Worm (Caenorhabditis elegans) whole organism, L1 larva: ENCODE measurements around the gene fkb-4.

Experiments used
- C04F5.9 ChIP-seq: sonication (generic microtip); optimal IDR thresholded peaks from 2 replicates; lab custom pipeline; 2016; ENCODE audit warnings: missing genetic modification characterization, missing compliant biosample characterization
- F16B12.6 ChIP-seq: fragments of 150-350 bp; optimal IDR thresholded peaks from 2 replicates; lab custom pipeline; 2014; ENCODE audit warnings: missing biosample characterization, missing genetic modification characterization
- ama-1 ChIP-seq: fragments of 150-350 bp; optimal IDR thresholded peaks from 2 replicates; lab custom pipeline; 2014
- blmp-1 ChIP-seq: fragments of 150-350 bp; optimal IDR thresholded peaks from 2 replicates; lab custom pipeline; 2014; ENCODE audit warnings: missing biosample characterization, missing genetic modification characterization
- ceh-63 ChIP-seq: fragments of 200-800 bp; sonication (Bioruptor generic); optimal IDR thresholded peaks from 2 replicates; lab custom pipeline; 2018; ENCODE audit warnings: mild to moderate bottlenecking, missing genetic modification characterization, missing compliant biosample characterization
- ceh-8 ChIP-seq: fragments of 200-800 bp; sonication (Bioruptor generic); optimal IDR thresholded peaks from 2 replicates; lab custom pipeline; 2018; ENCODE audit warnings: mild to moderate bottlenecking, missing genetic modification characterization, moderate library complexity, missing compliant biosample characterization
- ceh-82 ChIP-seq, 3 experiments: fragments of 150-350 bp in 1 of 3; sonication (generic microtip) in 2 of 3; optimal IDR thresholded peaks; 2 replicates each; lab custom pipeline; 2014 to 2017; ENCODE audit warnings: missing biosample characterization in 3 of 3, missing genetic modification characterization in 3 of 3
- dsc-1 ChIP-seq: sonication (generic microtip); optimal IDR thresholded peaks from 2 replicates; lab custom pipeline; 2016; ENCODE audit warnings: mild to moderate bottlenecking, missing genetic modification characterization, missing compliant biosample characterization
- efl-1 ChIP-seq, 4 experiments: fragments of 150-350 bp; optimal IDR thresholded peaks in 3 of 4; peaks in 1 of 4; 1 replicate in 1 of 4; 2 replicates in 3 of 4; lab custom pipeline; 2014; ENCODE audit warnings: missing biosample characterization in 2 of 4, missing genetic modification characterization in 2 of 4, missing genetic modification reagents in 2 of 4
- efl-3 ChIP-seq: fragments of 200-800 bp; sonication (Bioruptor generic); optimal IDR thresholded peaks from 2 replicates; lab custom pipeline; 2018; ENCODE audit warnings: mild to moderate bottlenecking, missing genetic modification characterization, missing compliant biosample characterization
- elt-2 ChIP-seq: sonication (generic microtip); optimal IDR thresholded peaks from 2 replicates; lab custom pipeline; 2016; ENCODE audit warnings: missing genetic modification characterization, mild to moderate bottlenecking, inconsistent platforms, missing compliant biosample characterization, missing genetic modification reagents
- fkh-10 ChIP-seq: sonication (generic microtip); optimal IDR thresholded peaks from 2 replicates; lab custom pipeline; 2017; ENCODE audit warnings: missing biosample characterization, missing genetic modification reagents, missing genetic modification characterization
- fos-1 ChIP-seq: fragments of 150-350 bp; optimal IDR thresholded peaks from 2 replicates; lab custom pipeline; 2014; ENCODE audit warnings: missing biosample characterization, missing genetic modification characterization
- hlh-17 ChIP-seq: fragments of 200-800 bp; sonication (Bioruptor generic); optimal IDR thresholded peaks from 2 replicates; lab custom pipeline; 2018; ENCODE audit warnings: missing genetic modification characterization, mild to moderate bottlenecking, missing compliant biosample characterization, moderate library complexity, borderline replicate concordance
- hpl-2 ChIP-seq: fragments of 150-350 bp; optimal IDR thresholded peaks from 2 replicates; lab custom pipeline; 2014; ENCODE audit warnings: missing biosample characterization, missing genetic modification reagents, missing genetic modification characterization
- irx-1 ChIP-seq: sonication (generic microtip); optimal IDR thresholded peaks from 2 replicates; lab custom pipeline; 2016; ENCODE audit warnings: missing genetic modification characterization, missing compliant biosample characterization
- isw-1 ChIP-seq: fragments of 200-800 bp; sonication (Bioruptor generic); IDR thresholded peaks from 2 replicates; pipeline ENCODE4 v1.3.6; 2022; ENCODE audit warnings: missing genetic modification characterization, missing compliant biosample characterization
- jun-1 ChIP-seq: fragments of 150-350 bp; optimal IDR thresholded peaks from 2 replicates; lab custom pipeline; 2014; ENCODE audit warnings: missing biosample characterization, missing genetic modification reagents, missing genetic modification characterization
- lin-13 ChIP-seq: fragments of 150-350 bp; optimal IDR thresholded peaks from 2 replicates; lab custom pipeline; 2014; ENCODE audit warnings: missing biosample characterization, missing genetic modification reagents, missing genetic modification characterization
- lir-3 ChIP-seq: sonication (generic microtip); optimal IDR thresholded peaks from 2 replicates; lab custom pipeline; 2016; ENCODE audit warnings: mild to moderate bottlenecking, missing genetic modification characterization, moderate library complexity, missing compliant biosample characterization; ENCODE audit not compliant: poor library complexity
- lsy-2 ChIP-seq, 2 experiments: fragments of 150-350 bp; optimal IDR thresholded peaks; 2 replicates each; lab custom pipeline; 2014; ENCODE audit warnings: missing biosample characterization in 2 of 2, missing genetic modification characterization in 2 of 2
- mab-9 ChIP-seq: fragments of 200-800 bp; sonication (Bioruptor generic); IDR thresholded peaks from 2 replicates; pipeline ENCODE4 v1.3.6; 2022; ENCODE audit warnings: missing genetic modification reagents, missing genetic modification characterization, missing compliant biosample characterization
- nhr-11 ChIP-seq: fragments of 150-350 bp; optimal IDR thresholded peaks from 2 replicates; lab custom pipeline; 2014; ENCODE audit warnings: missing biosample characterization, missing genetic modification characterization
- nhr-12 ChIP-seq: sonication (generic microtip); optimal IDR thresholded peaks from 2 replicates; lab custom pipeline; 2017; ENCODE audit warnings: missing biosample characterization, missing genetic modification characterization
- nhr-19 ChIP-seq: fragments of 200-800 bp; sonication (Bioruptor generic); conservative IDR thresholded peaks from 2 replicates; pipeline ENCODE4 v1.3.6; 2022; ENCODE audit warnings: missing genetic modification characterization, missing compliant biosample characterization
- nhr-20 ChIP-seq: sonication (generic microtip); optimal IDR thresholded peaks from 2 replicates; lab custom pipeline; 2016; ENCODE audit warnings: mild to moderate bottlenecking, missing genetic modification characterization, missing compliant biosample characterization
- nhr-237 ChIP-seq: fragments of 150-350 bp; optimal IDR thresholded peaks from 2 replicates; lab custom pipeline; 2014; ENCODE audit warnings: missing biosample characterization, missing genetic modification characterization
- nhr-90 ChIP-seq: sonication (generic microtip); optimal IDR thresholded peaks from 2 replicates; lab custom pipeline; 2016; ENCODE audit warnings: mild to moderate bottlenecking, missing genetic modification characterization, missing compliant biosample characterization; ENCODE audit not compliant: poor library complexity
- pax-3 ChIP-seq: fragments of 200-800 bp; sonication (Bioruptor generic); optimal IDR thresholded peaks from 2 replicates; lab custom pipeline; 2018; ENCODE audit warnings: mild to moderate bottlenecking, missing genetic modification characterization, moderate library complexity, missing compliant biosample characterization
- rnt-1 ChIP-seq: sonication (generic microtip); optimal IDR thresholded peaks from 2 replicates; lab custom pipeline; 2016; ENCODE audit warnings: mild to moderate bottlenecking, missing genetic modification characterization, moderate library complexity, missing compliant biosample characterization
- snu-23 ChIP-seq: sonication (generic microtip); optimal IDR thresholded peaks from 2 replicates; lab custom pipeline; 2016; ENCODE audit warnings: missing genetic modification characterization, missing compliant biosample characterization
- sox-4 ChIP-seq: sonication (generic microtip); optimal IDR thresholded peaks from 2 replicates; lab custom pipeline; 2016; ENCODE audit warnings: missing genetic modification characterization, missing compliant biosample characterization
- sptf-1 ChIP-seq: fragments of 150-350 bp; optimal IDR thresholded peaks from 2 replicates; lab custom pipeline; 2014; ENCODE audit warnings: missing biosample characterization, missing genetic modification characterization
- tbx-2 ChIP-seq: sonication (generic microtip); optimal IDR thresholded peaks from 2 replicates; lab custom pipeline; 2016; ENCODE audit warnings: missing genetic modification characterization, missing compliant biosample characterization
- vab-15 ChIP-seq: sonication (generic microtip); optimal IDR thresholded peaks from 2 replicates; lab custom pipeline; 2017; ENCODE audit warnings: missing genotype, mild to moderate bottlenecking, missing genetic modification characterization, missing compliant biosample characterization
- ztf-11 ChIP-seq, 2 experiments: sonication (generic microtip); optimal IDR thresholded peaks; 2 replicates each; lab custom pipeline; 2016 to 2017; ENCODE audit warnings: missing genetic modification characterization in 2 of 2, missing biosample characterization in 1 of 2, missing compliant biosample characterization in 1 of 2
- ztf-4 ChIP-seq: fragments of 150-350 bp; optimal IDR thresholded peaks from 2 replicates; lab custom pipeline; 2014; ENCODE audit warnings: missing biosample characterization, missing genetic modification characterization

Gene fkb-4

ce11 chrV:12787026-12787425, at the start of gene fkb-4:
fkb-4 (minus strand) TSS chrV:12787126.
- TF ChIP-seq nhr-19 (GFP tag; lab: Robert Waterston, UW) (no peak), blmp-1 (peak; percentile 35)

DNA sequence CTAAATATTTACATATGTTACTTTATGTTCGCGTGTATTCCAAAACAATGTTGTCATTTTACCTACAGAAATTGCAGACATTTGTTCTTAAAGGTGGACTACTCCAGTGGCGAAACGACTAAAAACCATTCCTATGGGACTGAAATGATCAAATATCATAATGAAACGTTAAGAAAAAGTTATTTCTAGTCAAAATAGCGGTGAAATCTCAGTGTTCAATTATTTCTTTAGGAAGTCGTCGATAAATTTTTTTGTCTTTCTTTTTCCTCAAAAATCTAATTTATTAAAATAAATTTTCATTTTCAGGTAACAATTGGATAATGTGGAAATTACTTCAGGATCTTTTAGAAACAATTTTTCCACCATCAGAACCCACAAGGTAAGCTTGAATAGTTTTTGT, 48.5 kb upstream of the fkb-4 start, which contains the start of gene C44H9.4:
C44H9.4 (plus strand) TSS at position 301 of the 400 bp plus-strand sequence.
- TF ChIP-seq nhr-19 (GFP tag; lab: Robert Waterston, UW) (no peak), nhr-11 (no peak), blmp-1 (no peak), isw-1 (GFP tag; lab: Robert Waterston, UW) (no peak), C04F5.9 (tag; lab: Kevin White, UChicago) (no peak), sox-4 (tag; lab: Kevin White, UChicago) (no peak), lsy-2 (tag; optimal IDR thresholded peaks at IDR 0.05; lab: Kevin White, UChicago) (no peak), nhr-237 (tag; lab: Kevin White, UChicago) (no peak), ztf-4 (tag; lab: Kevin White, UChicago) (no peak)

- TF ChIP-seq irx-1 (tag; lab: Kevin White, UChicago) (no peak), ama-1 (lab: Kevin White, UChicago) (no peak), rnt-1 (tag; lab: Kevin White, UChicago) (no peak), ceh-63 (GFP tag; lab: Kevin White, UChicago) (no peak), fos-1 (tag; lab: Kevin White, UChicago) (no peak), nhr-19 (GFP tag; lab: Robert Waterston, UW) (no peak), isw-1 (GFP tag; lab: Robert Waterston, UW) (no peak)
Measured at ce11 chrV:12827219-12827618, 40.3 kb upstream of the fkb-4 start, which contains the start of gene ugt-15. ugt-15 (plus strand) TSS chrV:12827519.

ce11 chrV:12824777-12825176, 37.9 kb upstream of the fkb-4 start, which contains the start of gene ugt-16:
ugt-16 (plus strand) TSS chrV:12825024.
- TF ChIP-seq fkh-10 (GFP tag; lab: Kevin White, UChicago) = no peak
- TF ChIP-seq ama-1 (lab: Kevin White, UChicago) = no peak
- peak; percentile 78 for TF ChIP-seq elt-2 (tag; lab: Kevin White, UChicago)
- no peak for TF ChIP-seq F16B12.6 (tag; lab: Kevin White, UChicago)
- TF ChIP-seq nhr-11 = no peak
- TF ChIP-seq mab-9 (GFP tag; lab: Robert Waterston, UW) = no peak
- TF ChIP-seq ztf-11 (tag; optimal IDR thresholded peaks at IDR 0.05; lab: Kevin White, UChicago) = no peak
- peak; percentile 50 for TF ChIP-seq nhr-20
- no peak for TF ChIP-seq sptf-1
- no peak for TF ChIP-seq jun-1
- no peak for TF ChIP-seq lir-3
- no peak for TF ChIP-seq hpl-2 (GFP tag; lab: Kevin White, UChicago)
- no peak for TF ChIP-seq ztf-4 (tag; lab: Kevin White, UChicago)
- TF ChIP-seq efl-1 (optimal IDR thresholded peaks at IDR 0.05; lab: Kevin White, UChicago) = no peak
- no peak for TF ChIP-seq efl-1 (GFP tag; optimal IDR thresholded peaks at IDR 0.05 in 1 of 2; lab: Kevin White, UChicago)

DNA sequence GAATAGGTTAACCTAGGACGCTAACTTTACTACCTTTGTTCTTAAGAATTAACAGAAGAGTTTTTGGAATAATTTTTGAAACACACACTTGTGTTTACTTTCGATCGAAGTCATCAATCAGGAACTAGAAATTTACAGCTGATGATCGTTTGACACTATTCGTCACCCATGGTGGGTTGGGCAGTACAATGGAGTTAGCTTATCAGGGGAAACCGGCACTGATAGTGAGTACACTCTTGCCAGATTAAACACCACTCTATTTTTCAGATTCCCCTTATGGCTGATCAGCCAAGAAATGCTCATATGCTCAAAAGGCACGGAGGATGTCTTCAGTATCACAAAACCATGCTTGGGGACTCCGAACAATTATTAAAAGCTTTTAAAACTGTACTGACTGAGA, 35.1 kb upstream of the fkb-4 start:
- TF ChIP-seq nhr-20 = peak; percentile 44
- TF ChIP-seq elt-2 (tag; lab: Kevin White, UChicago) = peak; percentile 64
- TF ChIP-seq vab-15 (tag; lab: Kevin White, UChicago) = no peak

DNA sequence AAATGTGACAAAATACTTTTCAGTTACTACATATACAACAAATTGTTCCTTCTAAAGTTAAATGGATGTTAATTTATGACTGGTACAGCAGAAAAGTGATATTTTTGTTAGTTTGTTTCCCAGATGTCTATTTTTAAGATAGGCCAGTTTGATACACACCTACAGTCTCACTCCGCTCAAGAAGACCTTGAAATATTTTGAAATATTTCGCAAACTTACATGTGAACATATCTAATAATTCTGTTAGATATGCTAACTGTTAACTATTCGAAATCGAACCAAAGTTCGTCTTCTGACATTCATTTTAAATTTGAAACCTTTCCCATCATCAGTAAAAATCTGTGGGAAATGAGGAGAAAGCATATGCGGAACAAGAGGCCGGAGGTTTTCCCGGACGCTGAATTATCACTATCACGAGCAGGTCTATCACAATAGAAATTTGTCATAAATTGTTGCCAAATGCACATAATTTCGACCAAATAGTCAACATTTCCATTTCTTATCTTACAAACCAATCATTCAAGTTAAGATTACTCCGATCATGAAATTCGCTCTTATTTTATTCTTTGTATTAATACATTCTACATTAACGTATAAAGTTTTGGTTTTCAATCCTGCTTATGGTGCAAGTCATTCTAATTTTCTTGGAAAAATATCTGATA, 33.0 kb upstream of the fkb-4 start, which contains the start of the genes ZC443.4 and ugt-18:
ZC443.4 (minus strand) TSS at position 95 of the 662 bp plus-strand sequence.
ugt-18 (plus strand) TSS at position 469 of the 662 bp plus-strand sequence.
- peak; percentile 19 for TF ChIP-seq elt-2 (tag; lab: Kevin White, UChicago)
- TF ChIP-seq tbx-2 (tag; lab: Kevin White, UChicago) = no peak

DNA sequence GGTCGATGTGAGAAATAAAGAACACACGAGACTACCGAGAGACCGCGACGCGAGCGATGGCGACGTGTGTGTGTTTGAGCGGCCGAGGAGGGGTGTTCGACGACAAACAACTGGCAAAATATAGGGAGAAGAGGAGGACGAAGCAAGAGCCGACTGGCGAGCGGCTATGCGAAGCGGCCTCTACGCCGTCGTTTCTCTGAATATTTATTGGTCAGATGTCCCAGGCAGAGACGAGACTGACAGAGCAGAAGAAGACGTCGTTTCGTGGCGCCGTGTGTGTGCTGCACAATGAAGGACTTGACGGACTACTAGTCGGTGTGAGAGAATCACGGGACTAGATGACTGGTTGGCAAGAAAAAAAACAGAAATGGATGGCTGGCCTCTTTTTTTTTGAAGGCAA, 32.2 kb upstream of the fkb-4 start:
- TF ChIP-seq hlh-17 (GFP tag; lab: Kevin White, UChicago) (no peak), pax-3 (tag; lab: Kevin White, UChicago) (peak; percentile 78), nhr-90 (tag; lab: Kevin White, UChicago) (no peak), lin-13 (GFP tag; lab: Kevin White, UChicago) (no peak), ceh-63 (GFP tag; lab: Kevin White, UChicago) (no peak), lsy-2 (tag; optimal IDR thresholded peaks at IDR 0.05; lab: Kevin White, UChicago) (peak in 1 of 2 experiments; percentile 36), elt-2 (tag; lab: Kevin White, UChicago) (no peak), nhr-237 (tag; lab: Kevin White, UChicago) (no peak), ceh-8 (GFP tag; lab: Kevin White, UChicago) (no peak), nhr-12 (tag; lab: Kevin White, UChicago) (no peak), fkh-10 (GFP tag; lab: Kevin White, UChicago) (peak; percentile 42), dsc-1 (tag; lab: Kevin White, UChicago) (peak; percentile 8), F16B12.6 (tag; lab: Kevin White, UChicago) (no peak), rnt-1 (tag; lab: Kevin White, UChicago) (no peak), snu-23 (peak; percentile 18), efl-3 (no peak), ceh-82 (tag; optimal IDR thresholded peaks at IDR 0.05; lab: Kevin White, UChicago) (peak in 1 of 3 experiments; percentile 52)
